Fruit fly (Drosophila melanogaster) whole organism, embryonic: ENCODE data around the gene Ntf-2.

Source experiments
- BEAF-32 ChIP-seq: fragments of 200-800 bp; sonication (Bioruptor generic); optimal IDR thresholded peaks from 3 replicates; lab custom pipeline; 2017; ENCODE audit warnings: missing biosample characterization, missing genetic modification characterization, mild to moderate bottlenecking, moderate library complexity, missing genetic modification reagents
- Bgb ChIP-seq: fragments of 200-800 bp; sonication (Bioruptor generic); IDR thresholded peaks from 2 replicates; pipeline ENCODE4 v1.3.6; 2022; ENCODE audit warnings: missing biosample characterization, missing genetic modification characterization; ENCODE audit not compliant: partially characterized antibody
- CG12659 ChIP-seq: fragments of 200-800 bp; sonication (Bioruptor generic); optimal IDR thresholded peaks from 3 replicates; lab custom pipeline; 2017; ENCODE audit warnings: mild to moderate bottlenecking, missing biosample characterization, missing genetic modification reagents, missing genetic modification characterization
- CG13287 ChIP-seq: fragments of 200-800 bp; sonication (Bioruptor generic); IDR thresholded peaks from 2 replicates; pipeline ENCODE4 v1.3.6; 2022; ENCODE audit warnings: missing biosample characterization, missing genetic modification characterization; ENCODE audit not compliant: partially characterized antibody
- CG14050 ChIP-seq: fragments of 200-800 bp; sonication (Bioruptor generic); IDR thresholded peaks from 3 replicates; pipeline ENCODE4 v1.3.6; 2022; ENCODE audit warnings: missing biosample characterization, missing genetic modification characterization
- CG14710 ChIP-seq: fragments of 200-800 bp; sonication (Bioruptor generic); optimal IDR thresholded peaks from 3 replicates; lab custom pipeline; 2019; ENCODE audit warnings: missing biosample characterization, mild to moderate bottlenecking, missing genetic modification characterization, moderate library complexity
- CG15514 ChIP-seq: fragments of 200-800 bp; sonication (Bioruptor generic); optimal IDR thresholded peaks from 3 replicates; lab custom pipeline; 2017; ENCODE audit warnings: missing biosample characterization, missing genetic modification characterization, mild to moderate bottlenecking, moderate library complexity, missing genetic modification reagents
- CG16813 ChIP-seq: fragments of 200-800 bp; sonication (Bioruptor generic); IDR thresholded peaks from 3 replicates; pipeline ENCODE4 v1.3.6; 2022; ENCODE audit warnings: missing biosample characterization, missing genetic modification characterization; ENCODE audit not compliant: partially characterized antibody
- CG17385 ChIP-seq: fragments of 200-800 bp; sonication (Bioruptor generic); optimal IDR thresholded peaks from 3 replicates; lab custom pipeline; 2018; ENCODE audit warnings: missing biosample characterization, mild to moderate bottlenecking, missing genetic modification characterization
- CG2116 ChIP-seq: fragments of 200-800 bp; sonication (Bioruptor generic); optimal IDR thresholded peaks from 3 replicates; lab custom pipeline; 2018; ENCODE audit warnings: missing biosample characterization, mild to moderate bottlenecking, missing genetic modification characterization
- CG3163 ChIP-seq: fragments of 200-800 bp; sonication (Bioruptor generic); optimal IDR thresholded peaks from 3 replicates; lab custom pipeline; 2016; ENCODE audit warnings: missing biosample characterization, missing genetic modification characterization
- CG5245 ChIP-seq: fragments of 200-800 bp; sonication (Bioruptor generic); optimal IDR thresholded peaks from 3 replicates; lab custom pipeline; 2016; ENCODE audit warnings: missing biosample characterization, missing genetic modification characterization
- CG8281 ChIP-seq: fragments of 200-800 bp; sonication (Bioruptor generic); optimal IDR thresholded peaks from 2 replicates; lab custom pipeline; 2018; ENCODE audit warnings: missing biosample characterization, mild to moderate bottlenecking, missing genetic modification characterization, moderate library complexity
- CG9797 ChIP-seq: fragments of 200-800 bp; sonication (Bioruptor generic); optimal IDR thresholded peaks from 3 replicates; lab custom pipeline; 2018; ENCODE audit warnings: missing biosample characterization, mild to moderate bottlenecking, missing genetic modification characterization
- Dbx ChIP-seq: fragments of 200-800 bp; sonication (Bioruptor generic); IDR thresholded peaks from 3 replicates; pipeline ENCODE4 v1.3.6; 2022; ENCODE audit warnings: missing biosample characterization, missing genetic modification characterization
- Dll ChIP-seq: fragments of 200-800 bp; sonication (Bioruptor generic); IDR thresholded peaks from 4 replicates; pipeline ENCODE4 v1.3.6; 2022; ENCODE audit warnings: missing biosample characterization, missing genetic modification characterization; ENCODE audit not compliant: partially characterized antibody
- Doc3 ChIP-seq: fragments of 200-800 bp; sonication (Bioruptor generic); IDR thresholded peaks from 3 replicates; pipeline ENCODE4 v1.3.6; 2022; ENCODE audit warnings: missing biosample characterization, missing genetic modification characterization; ENCODE audit not compliant: partially characterized antibody
- Dref ChIP-seq: fragments of 200-800 bp; sonication (Bioruptor generic); IDR thresholded peaks from 2 replicates; pipeline ENCODE4 v1.3.6; 2022; ENCODE audit warnings: missing biosample characterization, missing genetic modification characterization
- E2f1 ChIP-seq: fragments of 200-800 bp; sonication (Bioruptor generic); IDR thresholded peaks from 2 replicates; pipeline ENCODE4 v1.3.6; 2022; ENCODE audit warnings: missing biosample characterization, missing genetic modification characterization
- E2f2 ChIP-seq: fragments of 200-800 bp; sonication (Bioruptor generic); IDR thresholded peaks from 2 replicates; pipeline ENCODE4 v1.3.6; 2022; ENCODE audit warnings: missing biosample characterization, missing genetic modification characterization
- HLH4C ChIP-seq: fragments of 200-800 bp; sonication (Bioruptor generic); IDR thresholded peaks from 3 replicates; pipeline ENCODE4 v1.3.6; 2022; ENCODE audit warnings: missing biosample characterization, missing genetic modification characterization; ENCODE audit not compliant: partially characterized antibody
- Lhr ChIP-seq: fragments of 200-800 bp; sonication (Bioruptor generic); optimal IDR thresholded peaks from 3 replicates; lab custom pipeline; 2017; ENCODE audit warnings: mild to moderate bottlenecking, missing biosample characterization, missing genetic modification reagents, missing genetic modification characterization
- MBD-R2 ChIP-seq: fragments of 200-800 bp; sonication (Bioruptor generic); IDR thresholded peaks from 2 replicates; pipeline ENCODE4 v1.3.6; 2022; ENCODE audit warnings: missing biosample characterization, missing genetic modification characterization
- MESR4 ChIP-seq: fragments of 200-800 bp; sonication (Bioruptor generic); optimal IDR thresholded peaks from 2 replicates; lab custom pipeline; 2018; ENCODE audit warnings: missing biosample characterization, mild to moderate bottlenecking, missing genetic modification characterization, moderate library complexity
- Mad ChIP-seq: fragments of 200-800 bp; sonication (Bioruptor generic); optimal IDR thresholded peaks from 2 replicates; lab custom pipeline; 2016; ENCODE audit warnings: missing biosample characterization, missing genetic modification characterization
- Med ChIP-seq: fragments of 200-800 bp; sonication (Bioruptor generic); peaks from one replicate; lab custom pipeline; 2016; ENCODE audit warnings: missing biosample characterization, missing genetic modification characterization, mild to moderate bottlenecking, inconsistent platforms, moderate library complexity
- Opbp ChIP-seq: fragments of 200-800 bp; sonication (Bioruptor generic); IDR thresholded peaks from 3 replicates; pipeline ENCODE4 v1.3.6; 2022; ENCODE audit warnings: missing biosample characterization, missing genetic modification characterization; ENCODE audit not compliant: partially characterized antibody
- Six4 ChIP-seq: fragments of 200-800 bp; sonication (Bioruptor generic); optimal IDR thresholded peaks from 2 replicates; lab custom pipeline; 2016; ENCODE audit warnings: missing biosample characterization, missing genetic modification characterization
- al ChIP-seq: fragments of 200-800 bp; sonication (Bioruptor generic); IDR thresholded peaks from 2 replicates; pipeline ENCODE4 v1.3.6; 2022; ENCODE audit warnings: missing biosample characterization, missing genetic modification characterization
- amos ChIP-seq: fragments of 200-800 bp; sonication (Bioruptor generic); IDR thresholded peaks from 2 replicates; pipeline ENCODE4 v1.3.6; 2022; ENCODE audit warnings: missing biosample characterization, missing genetic modification characterization; ENCODE audit not compliant: partially characterized antibody
- bbx ChIP-seq: fragments of 200-800 bp; sonication (Bioruptor generic); IDR thresholded peaks from 2 replicates; pipeline ENCODE4 v1.3.6; 2022; ENCODE audit warnings: missing biosample characterization, missing genetic modification characterization; ENCODE audit not compliant: partially characterized antibody
- cg ChIP-seq: fragments of 200-800 bp; sonication (Bioruptor generic); optimal IDR thresholded peaks from 3 replicates; lab custom pipeline; 2019; ENCODE audit warnings: missing biosample characterization, mild to moderate bottlenecking, missing genetic modification characterization, moderate library complexity
- chinmo ChIP-seq: fragments of 200-800 bp; sonication (Bioruptor generic); IDR thresholded peaks from 4 replicates; pipeline ENCODE4 v1.3.6; 2022; ENCODE audit warnings: missing biosample characterization, missing genetic modification characterization; ENCODE audit not compliant: partially characterized antibody
- gfzf ChIP-seq: fragments of 200-800 bp; sonication (Bioruptor generic); optimal IDR thresholded peaks from 2 replicates; lab custom pipeline; 2016; ENCODE audit warnings: missing biosample characterization, mild to moderate bottlenecking, missing genetic modification characterization, moderate library complexity
- hbn ChIP-seq: fragments of 200-800 bp; sonication (Bioruptor generic); IDR thresholded peaks from 2 replicates; pipeline ENCODE4 v1.3.6; 2022; ENCODE audit warnings: missing biosample characterization, missing genetic modification characterization; ENCODE audit not compliant: partially characterized antibody
- ind ChIP-seq: fragments of 200-800 bp; sonication (Bioruptor generic); optimal IDR thresholded peaks from 3 replicates; lab custom pipeline; 2016; ENCODE audit warnings: missing biosample characterization, missing genetic modification characterization
- inv ChIP-seq: fragments of 200-800 bp; sonication (Bioruptor generic); IDR thresholded peaks from 2 replicates; pipeline ENCODE4 v1.3.6; 2022; ENCODE audit warnings: missing biosample characterization, missing genetic modification characterization; ENCODE audit not compliant: partially characterized antibody
- kah ChIP-seq: fragments of 200-800 bp; sonication (Bioruptor generic); optimal IDR thresholded peaks from 2 replicates; lab custom pipeline; 2018; ENCODE audit warnings: missing biosample characterization, mild to moderate bottlenecking, missing genetic modification characterization
- nmo ChIP-seq: fragments of 200-800 bp; sonication (Bioruptor generic); optimal IDR thresholded peaks from 2 replicates; lab custom pipeline; 2018; ENCODE audit warnings: missing biosample characterization, mild to moderate bottlenecking, missing genetic modification characterization, moderate library complexity
- repo ChIP-seq: fragments of 200-800 bp; sonication (Bioruptor generic); optimal IDR thresholded peaks from 2 replicates; lab custom pipeline; 2016; ENCODE audit warnings: missing biosample characterization, missing genetic modification characterization
- stwl ChIP-seq: fragments of 200-800 bp; sonication (Bioruptor generic); optimal IDR thresholded peaks from 3 replicates; lab custom pipeline; 2018; ENCODE audit warnings: missing biosample characterization, mild to moderate bottlenecking, missing genetic modification characterization, moderate library complexity
- tna ChIP-seq: fragments of 200-800 bp; sonication (Bioruptor generic); IDR thresholded peaks from 2 replicates; pipeline ENCODE4 v1.3.6; 2022; ENCODE audit warnings: missing biosample characterization, missing genetic modification characterization; ENCODE audit not compliant: partially characterized antibody
- trem ChIP-seq: fragments of 200-800 bp; optimal IDR thresholded peaks from 3 replicates; lab custom pipeline; 2019; ENCODE audit warnings: missing biosample characterization, mild to moderate bottlenecking, missing genetic modification characterization, moderate library complexity
- unc-4 ChIP-seq: fragments of 200-800 bp; sonication (Bioruptor generic); IDR thresholded peaks from 2 replicates; pipeline ENCODE4 v1.3.6; 2022; ENCODE audit warnings: missing biosample characterization, missing genetic modification characterization; ENCODE audit not compliant: partially characterized antibody
- vvl ChIP-seq: fragments of 200-800 bp; sonication (Bioruptor generic); IDR thresholded peaks from 2 replicates; pipeline ENCODE4 v1.3.6; 2022; ENCODE audit warnings: missing biosample characterization, missing genetic modification characterization

The Ntf-2 gene

DNA sequence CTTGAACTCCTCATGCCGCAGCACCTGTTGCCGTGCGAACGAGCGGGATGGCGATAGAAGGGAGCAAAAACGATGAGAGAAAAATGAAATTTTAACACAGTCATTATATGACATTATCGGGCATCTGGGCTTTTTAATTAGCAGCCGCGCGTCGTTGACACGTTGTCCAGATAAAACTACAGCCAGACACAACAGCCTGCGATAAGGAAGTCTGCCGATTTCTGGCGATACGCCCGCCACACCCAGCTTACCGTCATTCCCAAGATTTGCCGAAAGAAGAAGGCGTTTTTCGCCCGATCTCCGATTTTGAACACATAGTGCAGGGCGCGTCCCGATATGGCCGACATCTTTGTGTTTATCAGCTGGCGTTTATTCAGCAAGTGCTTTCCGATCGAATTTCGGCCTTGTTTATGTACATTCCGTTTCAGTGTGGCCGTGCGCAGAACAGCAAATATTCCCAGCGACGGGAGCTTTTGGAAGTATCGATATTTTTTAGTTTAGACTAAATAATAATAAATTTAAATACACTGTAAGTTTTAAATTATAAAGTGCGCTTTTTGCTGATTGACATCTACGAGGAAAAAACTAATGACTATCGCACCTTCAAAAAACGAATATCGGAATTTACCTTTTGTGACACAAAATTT is 7.2 kb upstream of the Ntf-2 start, which contains the start of gene CG1532 (continued):
- TF ChIP-seq MESR4 = peak; percentile 48
- no peak for TF ChIP-seq CG3163 (GFP tag; lab: Kevin White, UChicago)
- TF ChIP-seq ind = no peak
- TF ChIP-seq CG8281 (tag; lab: Kevin White, UChicago) = no peak
- TF ChIP-seq CG17385 (GFP tag; lab: Kevin White, UChicago) = peak; percentile 32
- no peak for TF ChIP-seq E2f1 (GFP tag; lab: Robert Waterston, UW)
- no peak for TF ChIP-seq CG5245

dm6 chrX:21031819-21032261 is 3.4 kb upstream of the Ntf-2 start, which contains the start of gene CG1529:
CG1529 (minus strand) TSS chrX:21031950.
- TF ChIP-seq CG15514 = no peak
- TF ChIP-seq Mad = no peak
- peak; percentile 51 for TF ChIP-seq HLH4C (GFP tag; lab: Robert Waterston, UW)
- TF ChIP-seq Doc3 (GFP tag; lab: Robert Waterston, UW) = 0 out of 3 replicates have a peak, but pooled peaks have one; percentile 46
- no peak for TF ChIP-seq tna (GFP tag; lab: Robert Waterston, UW)
- peak; percentile 70 for TF ChIP-seq MBD-R2 (GFP tag; lab: Robert Waterston, UW)
- peak; percentile 36; the same call in 1 of the 2 replicates for TF ChIP-seq Bgb (GFP tag; lab: Robert Waterston, UW)
- TF ChIP-seq bbx (GFP tag; lab: Robert Waterston, UW) = peak; percentile 35; the same call in 1 of the 2 replicates
- peak; percentile 57 for TF ChIP-seq gfzf (GFP tag; lab: Kevin White, UChicago)
- TF ChIP-seq trem (tag; lab: Kevin White, UChicago) = peak; percentile 13
- peak; percentile 17 for TF ChIP-seq nmo (GFP tag; lab: Kevin White, UChicago)
- peak; percentile 27; the same call in 1 of the 3 replicates for TF ChIP-seq CG16813 (GFP tag; lab: Robert Waterston, UW)
- TF ChIP-seq hbn = 0 out of 2 replicates have a peak, but pooled peaks have one; percentile 27
- 0 out of 4 replicates have a peak, but pooled peaks have one; percentile 12 for TF ChIP-seq chinmo (GFP tag; lab: Robert Waterston, UW)
- TF ChIP-seq CG9797 (GFP tag; lab: Kevin White, UChicago) = peak; percentile 59
- peak; percentile 77 for TF ChIP-seq E2f2 (GFP tag; lab: Robert Waterston, UW)
- peak; percentile 64 for TF ChIP-seq MESR4
- TF ChIP-seq repo (GFP tag; lab: Kevin White, UChicago) = no peak
- TF ChIP-seq al = no peak
- no peak for TF ChIP-seq CG14050 (GFP tag; lab: Robert Waterston, UW)
- peak; percentile 96 for TF ChIP-seq kah (GFP tag; lab: Kevin White, UChicago)
- TF ChIP-seq Six4 (GFP tag; lab: Kevin White, UChicago) = no peak
- no peak for TF ChIP-seq cg (GFP tag; lab: Kevin White, UChicago)
- TF ChIP-seq stwl = peak; percentile 67
- peak; percentile 16 for TF ChIP-seq Med (GFP tag; lab: Kevin White, UChicago)
- TF ChIP-seq unc-4 = peak; percentile 43; the same call in 1 of the 2 replicates
- 0 out of 3 replicates have a peak, but pooled peaks have one; percentile 43 for TF ChIP-seq Opbp
- TF ChIP-seq CG13287 (GFP tag; lab: Robert Waterston, UW) = peak; percentile 56
- peak; percentile 41; the same call in 1 of the 2 replicates for TF ChIP-seq amos (GFP tag; lab: Robert Waterston, UW)
- 0 out of 4 replicates have a peak, but pooled peaks have one; percentile 56 for TF ChIP-seq Dll (GFP tag; lab: Robert Waterston, UW)
- TF ChIP-seq CG2116 (GFP tag; lab: Kevin White, UChicago) = peak; percentile 45
- TF ChIP-seq vvl (GFP tag; lab: Robert Waterston, UW) = no peak
- TF ChIP-seq Dref (GFP tag; lab: Robert Waterston, UW) = peak; percentile 64
- TF ChIP-seq Lhr (GFP tag; lab: Kevin White, UChicago) = peak; percentile 19
- peak; percentile 53 for TF ChIP-seq inv (GFP tag; lab: Robert Waterston, UW)
- peak; percentile 18 for TF ChIP-seq CG14710 (tag; lab: Kevin White, UChicago)
- TF ChIP-seq CG12659 (GFP tag; lab: Kevin White, UChicago) = peak; percentile 21
- peak; percentile 62 for TF ChIP-seq BEAF-32 (GFP tag; lab: Kevin White, UChicago)
- TF ChIP-seq Dbx (GFP tag; lab: Robert Waterston, UW) = no peak
